Worm (Caenorhabditis elegans) whole organism, mixed stage, embryonic: ENCODE results near the gene Y17D7B.10.

Source experiments
- M03D4.4 ChIP-seq: sonication (generic microtip); optimal IDR thresholded peaks from 2 replicates; lab custom pipeline; 2017; ENCODE audit warnings: mild to moderate bottlenecking, missing genetic modification characterization, missing compliant biosample characterization
- bed-3 ChIP-seq: fragments of 200-800 bp; sonication (Bioruptor generic); optimal IDR thresholded peaks from 3 replicates; lab custom pipeline; 2018; ENCODE audit warnings: mild to moderate bottlenecking, missing genetic modification characterization, moderate library complexity, missing compliant biosample characterization
- blmp-1 ChIP-seq: fragments of 150-350 bp; optimal IDR thresholded peaks from 2 replicates; lab custom pipeline; 2014; ENCODE audit warnings: missing biosample characterization, missing genetic modification characterization
- ceh-39 ChIP-seq: fragments of 150-350 bp; optimal IDR thresholded peaks from 2 replicates; lab custom pipeline; 2014; ENCODE audit warnings: missing biosample characterization, missing genetic modification characterization
- ceh-43 ChIP-seq: fragments of 200-800 bp; sonication (Bioruptor generic); optimal IDR thresholded peaks from 2 replicates; lab custom pipeline; 2018; ENCODE audit warnings: mild to moderate bottlenecking, missing genetic modification characterization, moderate library complexity, missing compliant biosample characterization
- ces-1 ChIP-seq: fragments of 150-350 bp; optimal IDR thresholded peaks from 2 replicates; lab custom pipeline; 2014; ENCODE audit warnings: missing biosample characterization, missing genetic modification reagents, missing genetic modification characterization
- cnd-1 ChIP-seq: fragments of 200-800 bp; sonication (Bioruptor generic); optimal IDR thresholded peaks from 2 replicates; lab custom pipeline; 2018; ENCODE audit warnings: mild to moderate bottlenecking, missing genetic modification characterization, missing compliant biosample characterization
- elt-1 ChIP-seq: sonication (generic microtip); optimal IDR thresholded peaks from 2 replicates; lab custom pipeline; 2017; ENCODE audit warnings: missing genetic modification characterization, mild to moderate bottlenecking, missing compliant biosample characterization, antibody characterized with exemption, moderate library complexity, borderline replicate concordance; ENCODE audit not compliant: insufficient read depth
- elt-3 ChIP-seq: fragments of 150-350 bp; optimal IDR thresholded peaks from 2 replicates; lab custom pipeline; 2014; ENCODE audit warnings: missing biosample characterization, missing genetic modification characterization
- flh-1 ChIP-seq: fragments of 200-800 bp; sonication (Bioruptor generic); optimal IDR thresholded peaks from 2 replicates; lab custom pipeline; 2018; ENCODE audit warnings: mild to moderate bottlenecking, missing genetic modification characterization, moderate library complexity, missing compliant biosample characterization
- ham-2 ChIP-seq: fragments of 200-800 bp; sonication (Bioruptor generic); optimal IDR thresholded peaks from 2 replicates; lab custom pipeline; 2018; ENCODE audit warnings: mild to moderate bottlenecking, missing genetic modification characterization, missing compliant biosample characterization
- hlh-1 ChIP-seq: fragments of 150-350 bp; optimal IDR thresholded peaks from 2 replicates; lab custom pipeline; 2014; ENCODE audit warnings: missing biosample characterization, missing genetic modification reagents, missing genetic modification characterization
- lin-13 ChIP-seq: fragments of 150-350 bp; optimal IDR thresholded peaks from 2 replicates; lab custom pipeline; 2014; ENCODE audit warnings: missing biosample characterization, missing genetic modification characterization
- lin-32 ChIP-seq: fragments of 200-800 bp; sonication (Bioruptor generic); optimal IDR thresholded peaks from 2 replicates; lab custom pipeline; 2018; ENCODE audit warnings: mild to moderate bottlenecking, missing genetic modification characterization, missing compliant biosample characterization
- lsy-2 ChIP-seq: fragments of 150-350 bp; optimal IDR thresholded peaks from 2 replicates; lab custom pipeline; 2014; ENCODE audit warnings: missing biosample characterization, missing genetic modification characterization
- mab-5 ChIP-seq: fragments of 150-350 bp; optimal IDR thresholded peaks from 2 replicates; lab custom pipeline; 2014; ENCODE audit warnings: missing biosample characterization, missing genetic modification characterization
- mep-1 ChIP-seq: fragments of 150-350 bp; optimal IDR thresholded peaks from 2 replicates; lab custom pipeline; 2017; ENCODE audit warnings: missing biosample characterization, missing genetic modification reagents, missing genetic modification characterization, inconsistent platforms
- mls-2 ChIP-seq: sonication (generic microtip); optimal IDR thresholded peaks from 2 replicates; lab custom pipeline; 2016; ENCODE audit warnings: mild to moderate bottlenecking, missing genetic modification characterization, moderate library complexity, missing compliant biosample characterization
- nhr-2 ChIP-seq: fragments of 150-350 bp; optimal IDR thresholded peaks from 2 replicates; lab custom pipeline; 2014; ENCODE audit warnings: missing biosample characterization, missing genetic modification characterization
- nhr-237 ChIP-seq: fragments of 150-350 bp; optimal IDR thresholded peaks from 2 replicates; lab custom pipeline; 2014; ENCODE audit warnings: missing biosample characterization, missing genetic modification characterization
- nhr-28 ChIP-seq: fragments of 150-350 bp; optimal IDR thresholded peaks from 2 replicates; lab custom pipeline; 2014; ENCODE audit warnings: missing biosample characterization, missing genetic modification characterization
- nhr-76 ChIP-seq: sonication (generic microtip); optimal IDR thresholded peaks from 2 replicates; lab custom pipeline; 2017; ENCODE audit warnings: missing biosample characterization, missing genetic modification characterization
- pha-4 ChIP-seq: fragments of 150-350 bp; optimal IDR thresholded peaks from 2 replicates; lab custom pipeline; 2018; ENCODE audit warnings: missing biosample characterization, missing genetic modification reagents, missing genetic modification characterization
- sem-2 ChIP-seq: fragments of 200-800 bp; sonication (Bioruptor generic); optimal IDR thresholded peaks from 2 replicates; lab custom pipeline; 2018; ENCODE audit warnings: mild to moderate bottlenecking, missing genetic modification characterization, missing compliant biosample characterization
- snpc-4 ChIP-seq: fragments of 150-350 bp; optimal IDR thresholded peaks from 2 replicates; lab custom pipeline; 2014; ENCODE audit warnings: missing biosample characterization, missing genetic modification characterization
- sptf-1 ChIP-seq: sonication (generic microtip); optimal IDR thresholded peaks from 2 replicates; lab custom pipeline; 2017; ENCODE audit warnings: mild to moderate bottlenecking, missing genetic modification characterization, moderate library complexity, missing compliant biosample characterization
- tbx-8 ChIP-seq: fragments of 200-800 bp; sonication (Bioruptor generic); optimal IDR thresholded peaks from 2 replicates; lab custom pipeline; 2018; ENCODE audit warnings: mild to moderate bottlenecking, missing genetic modification characterization, moderate library complexity, missing compliant biosample characterization
- unc-120 ChIP-seq: sonication (generic microtip); optimal IDR thresholded peaks from 2 replicates; lab custom pipeline; 2017; ENCODE audit warnings: missing genetic modification characterization, missing compliant biosample characterization; ENCODE audit not compliant: poor library complexity, severe bottlenecking
- unc-39 ChIP-seq: fragments of 150-350 bp; optimal IDR thresholded peaks from 2 replicates; lab custom pipeline; 2014; ENCODE audit warnings: missing biosample characterization, missing genetic modification characterization
- unc-62 ChIP-seq: fragments of 150-350 bp; optimal IDR thresholded peaks from 2 replicates; lab custom pipeline; 2014; ENCODE audit warnings: missing biosample characterization, missing genetic modification reagents, missing genetic modification characterization
- zip-8 ChIP-seq: fragments of 150-350 bp; optimal IDR thresholded peaks from 2 replicates; lab custom pipeline; 2014; ENCODE audit warnings: missing biosample characterization, missing genetic modification characterization
- ztf-11 ChIP-seq: fragments of 150-350 bp; optimal IDR thresholded peaks from 2 replicates; lab custom pipeline; 2014; ENCODE audit warnings: missing biosample characterization, missing genetic modification characterization

Gene Y17D7B.10

ce11 chrV:18790658-18791057, 7.1 kb downstream of the Y17D7B.10 start, which contains the start of gene nhr-231:
nhr-231 (plus strand) TSS chrV:18790958.
- no peak for TF ChIP-seq ceh-39 (tag; lab: Kevin White, UChicago)
- TF ChIP-seq nhr-2 = no peak
- TF ChIP-seq hlh-1 (tag; lab: Kevin White, UChicago) = no peak
- no peak for TF ChIP-seq lsy-2 (tag; lab: Kevin White, UChicago)
- TF ChIP-seq mab-5 (tag; lab: Kevin White, UChicago) = no peak
- no peak for TF ChIP-seq sem-2 (GFP tag; lab: Kevin White, UChicago)
- TF ChIP-seq M03D4.4 (tag; lab: Kevin White, UChicago) = no peak
- no peak for TF ChIP-seq ces-1 (GFP tag; lab: Kevin White, UChicago)
- no peak for TF ChIP-seq lin-32 (GFP tag; lab: Kevin White, UChicago)
- no peak for TF ChIP-seq cnd-1 (tag; lab: Kevin White, UChicago)
- TF ChIP-seq elt-3 (tag; lab: Kevin White, UChicago) = no peak
- TF ChIP-seq flh-1 (GFP tag; lab: Kevin White, UChicago) = no peak
- TF ChIP-seq zip-8 = no peak
- no peak for TF ChIP-seq sptf-1
- no peak for TF ChIP-seq mls-2 (tag; lab: Kevin White, UChicago)
- TF ChIP-seq pha-4 = no peak
- TF ChIP-seq ztf-11 = no peak
- TF ChIP-seq unc-120 (tag; lab: Kevin White, UChicago) = no peak
- TF ChIP-seq lin-13 (tag; lab: Kevin White, UChicago) = no peak
- TF ChIP-seq elt-1 = no peak
- TF ChIP-seq, all 35 proteins: peak for 0

ce11 chrV:18800811-18801210, 17.3 kb downstream of the Y17D7B.10 start, which contains the start of gene nhr-170:
nhr-170 (minus strand) TSS chrV:18800826.
- TF ChIP-seq zip-8 (no peak), nhr-76 (tag; lab: Kevin White, UChicago) (no peak), ces-1 (GFP tag; lab: Kevin White, UChicago) (no peak), nhr-28 (tag; lab: Kevin White, UChicago) (no peak), nhr-237 (tag; lab: Kevin White, UChicago) (no peak), M03D4.4 (tag; lab: Kevin White, UChicago) (no peak), tbx-8 (GFP tag; lab: Kevin White, UChicago) (no peak), unc-39 (tag; lab: Kevin White, UChicago) (no peak), ceh-43 (no peak), bed-3 (GFP tag; lab: Kevin White, UChicago) (no peak), lin-32 (GFP tag; lab: Kevin White, UChicago) (no peak)

- TF ChIP-seq lin-13 (tag; lab: Kevin White, UChicago) (no peak), tbx-8 (GFP tag; lab: Kevin White, UChicago) (no peak), nhr-76 (tag; lab: Kevin White, UChicago) (no peak), unc-62 (GFP tag; lab: Kevin White, UChicago) (no peak), unc-39 (tag; lab: Kevin White, UChicago) (no peak), blmp-1 (no peak), elt-3 (tag; lab: Kevin White, UChicago) (no peak), lsy-2 (tag; lab: Kevin White, UChicago) (no peak), sem-2 (GFP tag; lab: Kevin White, UChicago) (no peak), snpc-4 (tag; lab: Kevin White, UChicago) (no peak), lin-32 (GFP tag; lab: Kevin White, UChicago) (no peak)
Observed at ce11 chrV:18802077-18802476, 18.6 kb downstream of the Y17D7B.10 start, which contains the start of gene C54E10.11. C54E10.11 (minus strand) TSS chrV:18802177.

- TF ChIP-seq ceh-39 (tag; lab: Kevin White, UChicago) (no peak), nhr-2 (no peak), flh-1 (GFP tag; lab: Kevin White, UChicago) (no peak), nhr-76 (tag; lab: Kevin White, UChicago) (no peak), ceh-43 (no peak)
- TF ChIP-seq, all 35 proteins: peak for 0
Observed at ce11 chrV:18803260-18803659, 19.7 kb downstream of the Y17D7B.10 start, which contains the start of gene C54E10.10. C54E10.10 (minus strand) TSS chrV:18803360.

- TF ChIP-seq ceh-43 = no peak
- no peak for TF ChIP-seq bed-3 (GFP tag; lab: Kevin White, UChicago)
- no peak for TF ChIP-seq nhr-2
- no peak for TF ChIP-seq zip-8
- no peak for TF ChIP-seq pha-4
- no peak for TF ChIP-seq ham-2
- no peak for TF ChIP-seq elt-3 (tag; lab: Kevin White, UChicago)
- no peak for TF ChIP-seq mls-2 (tag; lab: Kevin White, UChicago)
- TF ChIP-seq ces-1 (GFP tag; lab: Kevin White, UChicago) = no peak
- TF ChIP-seq nhr-28 (tag; lab: Kevin White, UChicago) = no peak
- TF ChIP-seq mep-1 (tag; lab: Kevin White, UChicago) = no peak
- no peak for TF ChIP-seq unc-39 (tag; lab: Kevin White, UChicago)
Observed at ce11 chrV:18806409-18806808, 22.9 kb downstream of the Y17D7B.10 start, which contains the start of gene sri-10. sri-10 (minus strand) TSS chrV:18806509.
